Worm (Caenorhabditis elegans): Measurements from ENCODE around the gene ndab-2.

Gene ndab-2

ce11 chrIII:7181822-7182221 is 1.3 kb downstream of the ndab-2 start, which contains the start of gene epg-4 (continued):
- TF ChIP-seq nhr-71 (tag; optimal IDR thresholded peaks at IDR 0.05) = peak; percentile 41
- no peak for TF ChIP-seq lin-15B (tag; optimal IDR thresholded peaks at IDR 0.05)
- no peak for TF ChIP-seq snpc-4 (tag; optimal IDR thresholded peaks at IDR 0.05)
- TF ChIP-seq vab-15 (tag; optimal IDR thresholded peaks at IDR 0.05) = no peak
- peak; percentile 15 for TF ChIP-seq nhr-20 (tag; optimal IDR thresholded peaks at IDR 0.05)
- no peak for TF ChIP-seq fkh-4 (tag; optimal IDR thresholded peaks at IDR 0.05; ENCODE audit: borderline replicate concordance)
- no peak for TF ChIP-seq dsc-1 (tag; optimal IDR thresholded peaks at IDR 0.05)
- TF ChIP-seq aha-1 (tag; optimal IDR thresholded peaks at IDR 0.05) = no peak
- TF ChIP-seq lsy-2 (tag; optimal IDR thresholded peaks at IDR 0.05) = peak in 1 of 2 experiments; percentile 69
- TF ChIP-seq snu-23 (GFP tag; optimal IDR thresholded peaks at IDR 0.05) = peak; percentile 36
- no peak for TF ChIP-seq nhr-47 (tag; optimal IDR thresholded peaks at IDR 0.05)
- no peak for TF ChIP-seq mab-9 (GFP tag; IDR thresholded peaks at IDR 0.05)
- TF ChIP-seq nhr-12 (tag; optimal IDR thresholded peaks at IDR 0.05) = no peak
- TF ChIP-seq lir-3 (tag; optimal IDR thresholded peaks at IDR 0.05; ENCODE audit: poor library complexity) = no peak
- TF ChIP-seq unc-62 (GFP tag; optimal IDR thresholded peaks at IDR 0.05) = no peak
- TF ChIP-seq nhr-90 (tag; optimal IDR thresholded peaks at IDR 0.05; ENCODE audit: poor library complexity) = no peak
- no peak for TF ChIP-seq ztf-11 (tag; optimal IDR thresholded peaks at IDR 0.05)
- no peak for TF ChIP-seq tlp-1 (tag; optimal IDR thresholded peaks at IDR 0.05)
- TF ChIP-seq ceh-8 (GFP tag; optimal IDR thresholded peaks at IDR 0.05) = no peak
- peak; percentile 33 for TF ChIP-seq blmp-1 (tag; optimal IDR thresholded peaks at IDR 0.05)
- TF ChIP-seq isw-1 (GFP tag; IDR thresholded peaks at IDR 0.05) = no peak; the same call in 1 of the 2 replicates
- TF ChIP-seq skn-1 (tag; optimal IDR thresholded peaks at IDR 0.05) = peak; percentile 47
- TF ChIP-seq lin-13 (GFP tag; optimal IDR thresholded peaks at IDR 0.05) = no peak
- peak; percentile 36 for TF ChIP-seq nhr-85 (tag)
- TF ChIP-seq tbx-2 (tag; optimal IDR thresholded peaks at IDR 0.05) = no peak
- TF ChIP-seq ama-1 (optimal IDR thresholded peaks at IDR 0.05) = no peak
- TF ChIP-seq fkh-10 (GFP tag; optimal IDR thresholded peaks at IDR 0.05) = no peak
- no peak for TF ChIP-seq fkh-8 (tag; optimal IDR thresholded peaks at IDR 0.05)
- TF ChIP-seq aly-2 (tag; optimal IDR thresholded peaks at IDR 0.05) = no peak
- no peak for TF ChIP-seq pqm-1 (tag; optimal IDR thresholded peaks at IDR 0.05)
- TF ChIP-seq hlh-17 (GFP tag; optimal IDR thresholded peaks at IDR 0.05; ENCODE audit: borderline replicate concordance) = no peak
- no peak for TF ChIP-seq nhr-237 (tag; optimal IDR thresholded peaks at IDR 0.05)
- no peak for TF ChIP-seq egl-13 (tag; optimal IDR thresholded peaks at IDR 0.05)
- TF ChIP-seq mdl-1 (tag; optimal IDR thresholded peaks at IDR 0.05) = peak in 1 of 2 experiments; percentile 22
- TF ChIP-seq zip-4 (GFP tag; optimal IDR thresholded peaks at IDR 0.05) = no peak
- TF ChIP-seq ceh-82 (tag; optimal IDR thresholded peaks at IDR 0.05) = peak in 1 of 3 experiments; percentile 11
- no peak for TF ChIP-seq irx-1 (tag; optimal IDR thresholded peaks at IDR 0.05)
- peak; percentile 19 to 57 for TF ChIP-seq efl-1 (optimal IDR thresholded peaks at IDR 0.05)
- TF ChIP-seq efl-1 (GFP tag; optimal IDR thresholded peaks at IDR 0.05 in 1 of 2) = peak; percentile 45 to 93
- no peak for TF ChIP-seq nhr-28 (tag; optimal IDR thresholded peaks at IDR 0.05)
- no peak for TF ChIP-seq egl-27 (tag; optimal IDR thresholded peaks at IDR 0.05)
- no peak for TF ChIP-seq nhr-84 (tag; optimal IDR thresholded peaks at IDR 0.05)
- TF ChIP-seq efl-3 (GFP tag; optimal IDR thresholded peaks at IDR 0.05) = no peak
- no peak for TF ChIP-seq rnt-1 (tag; optimal IDR thresholded peaks at IDR 0.05)
- no peak for TF ChIP-seq hpl-2 (GFP tag; optimal IDR thresholded peaks at IDR 0.05)
- TF ChIP-seq xbp-1 (tag; optimal IDR thresholded peaks at IDR 0.05) = no peak
- TF ChIP-seq lin-35 (GFP tag; optimal IDR thresholded peaks at IDR 0.05) = peak; percentile 42 to 79
- TF ChIP-seq F16B12.6 (tag; optimal IDR thresholded peaks at IDR 0.05) = no peak
- no peak for TF ChIP-seq alr-1 (tag; optimal IDR thresholded peaks at IDR 0.05; ENCODE audit: borderline replicate concordance)
- TF ChIP-seq jun-1 (tag; optimal IDR thresholded peaks at IDR 0.05) = no peak
- peak in 1 of 6 experiments; percentile 13 for TF ChIP-seq elt-3 (tag; optimal IDR thresholded peaks at IDR 0.05)
- no peak for TF ChIP-seq ces-1 (GFP tag; optimal IDR thresholded peaks at IDR 0.05)
- no peak for TF ChIP-seq grh-1 (GFP tag; IDR thresholded peaks at IDR 0.05)
- no peak for TF ChIP-seq mef-2 (tag; optimal IDR thresholded peaks at IDR 0.05)

Measured in whole organism, L1 larva.